Fruit fly (Drosophila melanogaster): ENCODE measurements around the gene lbe.

dm6 chr3R:21446334-21446733, at the start of gene lbe:
- TF ChIP-seq CG3919 (GFP tag; optimal IDR thresholded peaks at IDR 0.05): no peak
- TF ChIP-seq Hr39 (GFP tag; optimal IDR thresholded peaks at IDR 0.05): no peak
- no peak for TF ChIP-seq CG11902 (GFP tag; optimal IDR thresholded peaks at IDR 0.05)
- no peak for TF ChIP-seq CG8119 (GFP tag; IDR thresholded peaks at IDR 0.05)
- TF ChIP-seq CG16779 (tag; optimal IDR thresholded peaks at IDR 0.05): no peak
- TF ChIP-seq Hr4 (GFP tag; optimal IDR thresholded peaks at IDR 0.05): no peak
- no peak for TF ChIP-seq CG11762 (GFP tag; optimal IDR thresholded peaks at IDR 0.05; ENCODE audit: insufficient read depth)

All from whole organism, prepupa.